Worm (Caenorhabditis elegans) whole organism, late embryonic: ENCODE measurements around the gene dao-6.

ENCODE experiments used
- K09A11.1 ChIP-seq: sonication (generic microtip); optimal IDR thresholded peaks from 2 replicates; lab custom pipeline; 2017; ENCODE audit warnings: antibody characterized with exemption, mild to moderate bottlenecking, missing genetic modification characterization, missing compliant biosample characterization; ENCODE audit not compliant: insufficient read depth
- T23F11.4 ChIP-seq: fragments of 200-800 bp; sonication (Bioruptor generic); optimal IDR thresholded peaks from 2 replicates; lab custom pipeline; 2018; ENCODE audit warnings: mild to moderate bottlenecking, missing genetic modification characterization, missing compliant biosample characterization
- ahr-1 ChIP-seq: sonication (generic microtip); optimal IDR thresholded peaks from 2 replicates; lab custom pipeline; 2016; ENCODE audit warnings: missing genetic modification characterization, missing compliant biosample characterization
- ama-1 ChIP-seq: fragments of 150-350 bp; optimal IDR thresholded peaks from 2 replicates; lab custom pipeline; 2014
- ceh-2 ChIP-seq: sonication (generic microtip); optimal IDR thresholded peaks from 2 replicates; lab custom pipeline; 2016; ENCODE audit warnings: missing genotype, missing genetic modification characterization, missing compliant biosample characterization
- ceh-24 ChIP-seq: sonication (generic microtip); optimal IDR thresholded peaks from 2 replicates; lab custom pipeline; 2016; ENCODE audit warnings: mild to moderate bottlenecking, missing genetic modification characterization, missing compliant biosample characterization
- ceh-31 ChIP-seq: sonication (generic microtip); optimal IDR thresholded peaks from 2 replicates; lab custom pipeline; 2016; ENCODE audit warnings: missing genetic modification characterization, missing compliant biosample characterization
- ceh-45 ChIP-seq: fragments of 200-800 bp; sonication (Bioruptor generic); IDR thresholded peaks from 2 replicates; pipeline ENCODE4 v1.3.6; 2022; ENCODE audit warnings: missing genetic modification reagents, missing genetic modification characterization, missing compliant biosample characterization
- ceh-6 ChIP-seq: fragments of 200-800 bp; sonication (Bioruptor generic); optimal IDR thresholded peaks from 2 replicates; lab custom pipeline; 2018; ENCODE audit warnings: mild to moderate bottlenecking, missing genetic modification characterization, missing compliant biosample characterization
- ceh-9 ChIP-seq: sonication (generic microtip); optimal IDR thresholded peaks from 2 replicates; lab custom pipeline; 2016; ENCODE audit warnings: mild to moderate bottlenecking, missing genetic modification characterization, inconsistent platforms, missing compliant biosample characterization
- dmd-4 ChIP-seq: sonication (generic microtip); optimal IDR thresholded peaks from 2 replicates; lab custom pipeline; 2016; ENCODE audit warnings: borderline replicate concordance, missing genetic modification characterization, missing compliant biosample characterization
- elt-2 ChIP-seq: sonication (generic microtip); optimal IDR thresholded peaks from 2 replicates; lab custom pipeline; 2016; ENCODE audit warnings: missing genetic modification reagents, missing genetic modification characterization, missing compliant biosample characterization
- ets-4 ChIP-seq: sonication (generic microtip); optimal IDR thresholded peaks from 2 replicates; lab custom pipeline; 2016; ENCODE audit warnings: missing genetic modification characterization, missing compliant biosample characterization
- eyg-1 ChIP-seq: sonication (generic microtip); optimal IDR thresholded peaks from 2 replicates; lab custom pipeline; 2016; ENCODE audit warnings: missing genotype, missing genetic modification characterization, missing compliant biosample characterization
- fax-1 ChIP-seq: sonication (generic microtip); optimal IDR thresholded peaks from 2 replicates; lab custom pipeline; 2016; ENCODE audit warnings: missing genotype, missing genetic modification characterization, missing compliant biosample characterization
- fkh-6 ChIP-seq: sonication (generic microtip); optimal IDR thresholded peaks from 2 replicates; lab custom pipeline; 2016; ENCODE audit warnings: missing genetic modification characterization, missing compliant biosample characterization
- hlh-30 ChIP-seq: sonication (generic microtip); optimal IDR thresholded peaks from 2 replicates; lab custom pipeline; 2017; ENCODE audit warnings: antibody characterized with exemption, missing genetic modification characterization, missing compliant biosample characterization; ENCODE audit not compliant: insufficient read depth
- lim-6 ChIP-seq: sonication (generic microtip); optimal IDR thresholded peaks from 2 replicates; lab custom pipeline; 2016; ENCODE audit warnings: missing genetic modification characterization, missing compliant biosample characterization
- lin-11 ChIP-seq: fragments of 200-800 bp; sonication (Bioruptor generic); optimal IDR thresholded peaks from 2 replicates; lab custom pipeline; 2018; ENCODE audit warnings: mild to moderate bottlenecking, missing genetic modification characterization, missing compliant biosample characterization
- madf-2 ChIP-seq: sonication (generic microtip); optimal IDR thresholded peaks from 2 replicates; lab custom pipeline; 2017; ENCODE audit warnings: missing genetic modification characterization, missing compliant biosample characterization
- npax-4 ChIP-seq: sonication (generic microtip); optimal IDR thresholded peaks from 2 replicates; lab custom pipeline; 2016; ENCODE audit warnings: missing genetic modification characterization, missing compliant biosample characterization
- pag-3 ChIP-seq: sonication (generic microtip); optimal IDR thresholded peaks from 2 replicates; lab custom pipeline; 2016; ENCODE audit warnings: missing compliant biosample characterization, missing genetic modification characterization, borderline replicate concordance
- pat-9 ChIP-seq: fragments of 200-800 bp; sonication (Bioruptor generic); optimal IDR thresholded peaks from 2 replicates; lab custom pipeline; 2018; ENCODE audit warnings: mild to moderate bottlenecking, missing genetic modification characterization, moderate library complexity, missing compliant biosample characterization
- pax-1 ChIP-seq: fragments of 150-350 bp; optimal IDR thresholded peaks from 2 replicates; lab custom pipeline; 2014; ENCODE audit warnings: missing biosample characterization, missing genetic modification characterization
- pha-2 ChIP-seq: sonication (generic microtip); optimal IDR thresholded peaks from 2 replicates; lab custom pipeline; 2017; ENCODE audit warnings: mild to moderate bottlenecking, missing genetic modification characterization, missing compliant biosample characterization
- pha-4 ChIP-seq: fragments of 150-350 bp; optimal IDR thresholded peaks from 2 replicates; lab custom pipeline; 2018; ENCODE audit warnings: missing biosample characterization, missing genetic modification reagents, missing genetic modification characterization
- pqm-1 ChIP-seq: sonication (generic microtip); optimal IDR thresholded peaks from 2 replicates; lab custom pipeline; 2016; ENCODE audit warnings: missing genetic modification characterization, missing compliant biosample characterization
- pros-1 ChIP-seq: fragments of 150-350 bp; optimal IDR thresholded peaks from 2 replicates; lab custom pipeline; 2014; ENCODE audit warnings: missing biosample characterization, missing genetic modification reagents, missing genetic modification characterization
- ref-2 ChIP-seq: sonication (generic microtip); optimal IDR thresholded peaks from 2 replicates; lab custom pipeline; 2016; ENCODE audit warnings: missing genetic modification characterization, missing compliant biosample characterization
- sdc-2 ChIP-seq: sonication (generic microtip); optimal IDR thresholded peaks from 2 replicates; lab custom pipeline; 2016; ENCODE audit warnings: missing genotype, missing genetic modification characterization, missing compliant biosample characterization
- sox-2 ChIP-seq: fragments of 200-800 bp; sonication (Bioruptor generic); IDR thresholded peaks from 2 replicates; pipeline ENCODE4 v1.3.6; 2022; ENCODE audit warnings: missing genetic modification reagents, missing genetic modification characterization, missing compliant biosample characterization
- sox-4 ChIP-seq: sonication (generic microtip); optimal IDR thresholded peaks from 2 replicates; lab custom pipeline; 2017; ENCODE audit warnings: mild to moderate bottlenecking, missing genetic modification characterization, inconsistent platforms, missing compliant biosample characterization
- syd-9 ChIP-seq: sonication (generic microtip); optimal IDR thresholded peaks from 2 replicates; lab custom pipeline; 2016; ENCODE audit warnings: mild to moderate bottlenecking, missing genetic modification characterization, moderate library complexity, missing compliant biosample characterization
- tbx-2 ChIP-seq: sonication (generic microtip); optimal IDR thresholded peaks from 2 replicates; lab custom pipeline; 2016; ENCODE audit warnings: missing genetic modification characterization, missing compliant biosample characterization
- tbx-7 ChIP-seq: sonication (generic microtip); optimal IDR thresholded peaks from 2 replicates; lab custom pipeline; 2016; ENCODE audit warnings: missing genotype, missing genetic modification characterization, missing compliant biosample characterization
- unc-42 ChIP-seq: sonication (generic microtip); optimal IDR thresholded peaks from 2 replicates; lab custom pipeline; 2016; ENCODE audit warnings: missing genotype, missing genetic modification characterization, missing compliant biosample characterization
- unc-55 ChIP-seq: sonication (generic microtip); optimal IDR thresholded peaks from 2 replicates; lab custom pipeline; 2017; ENCODE audit warnings: missing biosample characterization, missing genetic modification reagents, missing genetic modification characterization

Gene dao-6

ce11 chrIII:9714731-9715130 lies 21.3 kb downstream of the dao-6 start:
- TF ChIP-seq unc-55, result no peak
- no peak for TF ChIP-seq ceh-9 (tag; lab: Kevin White, UChicago)
- no peak for TF ChIP-seq pag-3 (tag; lab: Kevin White, UChicago)
- TF ChIP-seq elt-2 (tag; lab: Kevin White, UChicago), result peak; percentile 52
- TF ChIP-seq dmd-4 (tag; lab: Kevin White, UChicago), result no peak
- no peak for TF ChIP-seq sox-4

ce11 chrIII:9713862-9714261 lies 22.1 kb downstream of the dao-6 start, which contains the start of gene ncx-6:
TSS of gene ncx-6 (minus strand) at chrIII:9713949.
- TF ChIP-seq tbx-2 (tag; lab: Kevin White, UChicago) (no peak), T23F11.4 (no peak), ceh-24 (tag; lab: Kevin White, UChicago) (no peak), tbx-7 (tag; lab: Kevin White, UChicago) (no peak), ceh-45 (GFP tag; lab: Robert Waterston, UW) (no peak), ceh-31 (tag; lab: Kevin White, UChicago) (no peak), fkh-6 (tag; lab: Kevin White, UChicago) (no peak), dmd-4 (tag; lab: Kevin White, UChicago) (no peak), unc-42 (tag; lab: Kevin White, UChicago) (no peak), pat-9 (tag; lab: Kevin White, UChicago) (no peak), ceh-6 (GFP tag; lab: Kevin White, UChicago) (no peak), pqm-1 (tag; lab: Kevin White, UChicago) (no peak), ceh-2 (tag; lab: Kevin White, UChicago) (no peak)
- TF ChIP-seq, all 69 proteins: peak for 0

- TF ChIP-seq dmd-4 (tag; lab: Kevin White, UChicago) (no peak), elt-2 (tag; lab: Kevin White, UChicago) (no peak), pha-2 (tag; lab: Kevin White, UChicago) (no peak), eyg-1 (tag; lab: Kevin White, UChicago) (no peak), lim-6 (no peak), pax-1 (no peak), pros-1 (tag; lab: Kevin White, UChicago) (no peak), syd-9 (no peak), pag-3 (tag; lab: Kevin White, UChicago) (no peak), hlh-30 (tag; lab: Kevin White, UChicago) (no peak), fax-1 (tag; lab: Kevin White, UChicago) (no peak), sdc-2 (tag; lab: Kevin White, UChicago) (no peak), ref-2 (tag; lab: Kevin White, UChicago) (no peak), madf-2 (tag; lab: Kevin White, UChicago) (no peak), K09A11.1 (tag; lab: Kevin White, UChicago) (no peak), npax-4 (tag; lab: Kevin White, UChicago) (no peak), ceh-2 (tag; lab: Kevin White, UChicago) (no peak), sox-2 (GFP tag; lab: Robert Waterston, UW) (no peak), tbx-7 (tag; lab: Kevin White, UChicago) (no peak), pha-4 (no peak)
- TF ChIP-seq, all 69 proteins: peak for 0
These were observed 22.8 kb downstream of the dao-6 start for ce11 chrIII:9713182-9713581.

ce11 chrIII:9711163-9711562 lies 24.8 kb downstream of the dao-6 start:
- TF ChIP-seq sox-2 (GFP tag; lab: Robert Waterston, UW) (no peak), pros-1 (tag; lab: Kevin White, UChicago) (no peak), ama-1 (lab: Kevin White, UChicago) (no peak), lin-11 (no peak), fax-1 (tag; lab: Kevin White, UChicago) (no peak), ets-4 (tag; lab: Kevin White, UChicago) (no peak), ahr-1 (tag; lab: Kevin White, UChicago) (no peak)
